Worm (Caenorhabditis elegans): ENCODE measurements around the gene nnt-1.

DNA sequence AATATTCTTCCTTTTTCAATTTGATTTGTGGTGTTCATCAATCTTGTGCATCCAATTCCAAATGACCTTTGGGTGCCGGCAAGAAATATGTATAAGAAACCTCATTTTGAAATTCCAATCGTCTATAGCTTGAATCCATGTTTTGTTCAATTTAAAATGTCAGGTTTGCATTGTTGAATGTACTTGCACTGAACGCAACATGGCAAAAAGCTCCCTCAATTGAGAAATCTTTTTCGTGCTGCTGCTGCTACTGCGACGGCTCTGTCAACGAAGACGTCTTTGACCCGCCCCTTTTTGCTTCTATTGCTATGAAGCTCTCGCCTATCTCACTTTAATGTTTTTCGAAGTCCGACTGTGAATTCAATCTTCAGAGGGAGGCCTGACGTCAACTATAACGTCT is 46.9 kb upstream of the nnt-1 start, which contains the start of gene lgc-58:
- TF ChIP-seq ceh-82 (tag; optimal IDR thresholded peaks at IDR 0.05), result no peak
- no peak for TF ChIP-seq unc-62 (GFP tag; optimal IDR thresholded peaks at IDR 0.05)
- no peak for TF ChIP-seq hpl-2 (GFP tag; optimal IDR thresholded peaks at IDR 0.05)
- TF ChIP-seq snpc-4 (tag; optimal IDR thresholded peaks at IDR 0.05), result no peak
- TF ChIP-seq unc-86 (tag; optimal IDR thresholded peaks at IDR 0.05), result no peak
- TF ChIP-seq elt-3 (tag; optimal IDR thresholded peaks at IDR 0.05), result no peak
- TF ChIP-seq lsy-2 (tag; optimal IDR thresholded peaks at IDR 0.05), result no peak
